Fruit fly (Drosophila melanogaster) whole organism, embryonic: Measurements from ENCODE around the gene CG5346.

ENCODE experiments used
- CG17328 ChIP-seq: fragments of 200-800 bp; sonication (Bioruptor generic); IDR thresholded peaks from 2 replicates; pipeline ENCODE4 v1.3.6; 2022; ENCODE audit warnings: missing biosample characterization, missing genetic modification characterization
- Dref ChIP-seq: fragments of 200-800 bp; sonication (Bioruptor generic); IDR thresholded peaks from 2 replicates; pipeline ENCODE4 v1.3.6; 2022; ENCODE audit warnings: missing biosample characterization, missing genetic modification characterization
- Ets65A ChIP-seq: fragments of 200-800 bp; sonication (Bioruptor generic); peaks from one replicate; lab custom pipeline; 2016; ENCODE audit warnings: missing biosample characterization, missing genetic modification characterization

dm6 chr3R:22569888-22570287, 41.4 kb upstream of the CG5346 start, which contains the start of gene CG33110:
- TF ChIP-seq CG17328, result no peak
- TF ChIP-seq Dref (GFP tag; lab: Robert Waterston, UW), result no peak
- TF ChIP-seq Ets65A (GFP tag; lab: Kevin White, UChicago), result no peak
